Fruit fly (Drosophila melanogaster) whole organism, adult: ENCODE data around the gene CG43658.
A peak's percentile ranks its signal among the peaks of the same experiment; 100 is the strongest.

Source experiments
- CG1620 ChIP-seq: fragments of 200-800 bp; sonication (Bioruptor generic); optimal IDR thresholded peaks from 2 replicates; lab custom pipeline; 2016; ENCODE audit warnings: missing biosample characterization, missing genetic modification characterization
- CG7101 ChIP-seq: fragments of 200-800 bp; sonication (Bioruptor generic); optimal IDR thresholded peaks from 2 replicates; lab custom pipeline; 2018; ENCODE audit warnings: missing biosample characterization, mild to moderate bottlenecking, missing genetic modification characterization, moderate library complexity

DNA sequence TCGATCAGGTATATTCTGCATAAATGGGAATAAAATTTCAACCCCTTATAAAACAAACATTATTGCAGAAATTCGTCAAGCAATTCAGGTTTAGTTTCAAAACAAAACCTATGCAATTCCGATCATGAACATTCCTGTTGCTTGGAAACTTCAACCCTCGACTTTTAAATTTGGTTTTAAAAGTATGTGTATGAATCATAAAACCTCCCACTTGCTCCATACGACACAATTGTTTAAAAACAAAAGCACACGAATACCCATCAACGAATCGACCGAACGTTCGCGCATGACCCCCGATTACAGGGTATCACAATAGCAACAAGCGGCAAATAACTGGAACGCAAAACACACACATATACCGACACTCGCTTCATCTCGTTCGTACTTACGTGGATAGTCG is 17.1 kb upstream of the CG43658 start:
- TF ChIP-seq CG1620: no peak
- peak; percentile 21 for TF ChIP-seq CG7101 (tag; lab: Kevin White, UChicago)
